Worm (Caenorhabditis elegans): Measurements from ENCODE around the gene R08A2.9.

The R08A2.9 gene

ce11 chrV:14723020-14723419, 15.0 kb downstream of the R08A2.9 start, which contains the start of gene R08A2.7:
R08A2.7 (plus strand) TSS chrV:14723320.
- TF ChIP-seq madf-8 (GFP tag; conservative IDR thresholded peaks at IDR 0.05): no peak
- TF ChIP-seq gei-17 (GFP tag; optimal IDR thresholded peaks at IDR 0.05): no peak

ce11 chrV:14725409-14725808, 17.4 kb downstream of the R08A2.9 start:
- no peak for TF ChIP-seq unc-62 (GFP tag; optimal IDR thresholded peaks at IDR 0.05)
- peak; percentile 76 for TF ChIP-seq somi-1 (GFP tag; optimal IDR thresholded peaks at IDR 0.05)
- no peak for TF ChIP-seq sdz-38 (tag; optimal IDR thresholded peaks at IDR 0.05)

- TF ChIP-seq ztf-3 (GFP tag; optimal IDR thresholded peaks at IDR 0.05): no peak
- TF ChIP-seq ccch-3 (GFP tag; optimal IDR thresholded peaks at IDR 0.05): no peak
- no peak for TF ChIP-seq F23B12.7 (tag; optimal IDR thresholded peaks at IDR 0.05; ENCODE audit: insufficient read depth)
- TF ChIP-seq egl-18 (GFP tag; IDR thresholded peaks at IDR 0.05): no peak
- TF ChIP-seq zim-3 (tag; optimal IDR thresholded peaks at IDR 0.05): no peak
- no peak for TF ChIP-seq ceh-27 (GFP tag; optimal IDR thresholded peaks at IDR 0.05)
- TF ChIP-seq K11D2.4 (GFP tag; IDR thresholded peaks at IDR 0.05): no peak
- TF ChIP-seq repo-1 (tag; optimal IDR thresholded peaks at IDR 0.05): no peak
- no peak for TF ChIP-seq ceh-40 (GFP tag; IDR thresholded peaks at IDR 0.05)
- no peak for TF ChIP-seq hmg-1.2 (GFP tag; IDR thresholded peaks at IDR 0.05)
- TF ChIP-seq ets-4 (GFP tag; optimal IDR thresholded peaks at IDR 0.05): no peak
Measured at ce11 chrV:14726596-14726995, 18.5 kb downstream of the R08A2.9 start, which contains the start of gene Y50E8A.1. Y50E8A.1 (plus strand) TSS chrV:14726896.

- TF ChIP-seq T26A5.8 (tag; optimal IDR thresholded peaks at IDR 0.05): no peak
- TF ChIP-seq snpc-3.4 (tag; optimal IDR thresholded peaks at IDR 0.05): no peak
- no peak for TF ChIP-seq ztf-3 (GFP tag; optimal IDR thresholded peaks at IDR 0.05)
- no peak for TF ChIP-seq dpl-1 (GFP tag; optimal IDR thresholded peaks at IDR 0.05)
- TF ChIP-seq sptf-2 (GFP tag; optimal IDR thresholded peaks at IDR 0.05): no peak
- no peak for TF ChIP-seq hsf-1 (GFP tag; IDR thresholded peaks at IDR 0.05)
- no peak for TF ChIP-seq Y95B8A.8 (GFP tag; IDR thresholded peaks at IDR 0.05)
- TF ChIP-seq lin-54 (GFP tag; optimal IDR thresholded peaks at IDR 0.05): no peak
- no peak for TF ChIP-seq bed-2 (GFP tag; IDR thresholded peaks at IDR 0.05)
- no peak for TF ChIP-seq let-607 (tag; optimal IDR thresholded peaks at IDR 0.05)
- no peak for TF ChIP-seq egrh-3 (GFP tag; IDR thresholded peaks at IDR 0.05)
- no peak for TF ChIP-seq F10E7.11 (tag; optimal IDR thresholded peaks at IDR 0.05)
- TF ChIP-seq repo-1 (tag; optimal IDR thresholded peaks at IDR 0.05): no peak
- TF ChIP-seq F39B2.1 (GFP tag; IDR thresholded peaks at IDR 0.05): no peak
- TF ChIP-seq nhr-80 (tag; optimal IDR thresholded peaks at IDR 0.05): no peak
- no peak for TF ChIP-seq pbrm-1 (GFP tag; IDR thresholded peaks at IDR 0.05)
- TF ChIP-seq snpc-1.3 (tag; optimal IDR thresholded peaks at IDR 0.05; ENCODE audit: insufficient read depth): no peak
Measured at ce11 chrV:14728754-14729153, 20.7 kb downstream of the R08A2.9 start, which contains the start of gene Y50E8A.2. Y50E8A.2 (minus strand) TSS chrV:14728854.

- TF ChIP-seq F23B12.7 (tag; optimal IDR thresholded peaks at IDR 0.05; ENCODE audit: insufficient read depth) (no peak), Y79H2A.3 (GFP tag; conservative IDR thresholded peaks at IDR 0.05) (no peak), ztf-18 (tag; optimal IDR thresholded peaks at IDR 0.05) (no peak), Y56A3A.18 (GFP tag; IDR thresholded peaks at IDR 0.05) (no peak), D2030.7 (GFP tag; IDR thresholded peaks at IDR 0.05) (no peak), dox-1 (GFP tag; IDR thresholded peaks at IDR 0.05) (no peak), gei-17 (GFP tag; optimal IDR thresholded peaks at IDR 0.05) (no peak), egrh-3 (GFP tag; IDR thresholded peaks at IDR 0.05) (no peak), ceh-40 (GFP tag; IDR thresholded peaks at IDR 0.05) (no peak), ztf-28 (GFP tag; IDR thresholded peaks at IDR 0.05) (no peak), ztf-26 (tag; optimal IDR thresholded peaks at IDR 0.05) (no peak), F57C9.4 (tag; optimal IDR thresholded peaks at IDR 0.05) (no peak)
Measured at ce11 chrV:14729343-14729742, 21.3 kb downstream of the R08A2.9 start, which contains the start of gene oig-3. oig-3 (plus strand) TSS chrV:14729643.
